Worm (Caenorhabditis elegans): Measurements from ENCODE around the gene C42D8.9.

C42D8.9 gene

ce11 chrX:5087366-5087891, 19.4 kb downstream of the C42D8.9 start, which contains the start of gene pnk-4:
Gene pnk-4, plus strand, starts transcription at chrX:5087841.
- TF ChIP-seq ahr-1 (tag; optimal IDR thresholded peaks at IDR 0.05) = no peak

- TF ChIP-seq ets-4 (tag; optimal IDR thresholded peaks at IDR 0.05) (no peak), ceh-31 (tag; optimal IDR thresholded peaks at IDR 0.05) (no peak), pag-3 (tag; optimal IDR thresholded peaks at IDR 0.05; ENCODE audit: borderline replicate concordance) (no peak), sdc-2 (tag; optimal IDR thresholded peaks at IDR 0.05) (no peak), pax-1 (tag; optimal IDR thresholded peaks at IDR 0.05) (no peak), mec-3 (tag; optimal IDR thresholded peaks at IDR 0.05; ENCODE audit: borderline replicate concordance) (no peak), unc-3 (GFP tag; conservative IDR thresholded peaks at IDR 0.05) (no peak), unc-3 (tag; optimal IDR thresholded peaks at IDR 0.05) (no peak), nhr-11 (tag; optimal IDR thresholded peaks at IDR 0.05) (no peak), tbx-7 (tag; optimal IDR thresholded peaks at IDR 0.05) (no peak), ceh-14 (tag; optimal IDR thresholded peaks at IDR 0.05) (no peak), pros-1 (tag; optimal IDR thresholded peaks at IDR 0.05) (no peak)
Measured at ce11 chrX:5086212-5086611, 20.6 kb downstream of the C42D8.9 start.

- TF ChIP-seq ceh-45 (GFP tag; IDR thresholded peaks at IDR 0.05) (peak; percentile 84), ama-1 (optimal IDR thresholded peaks at IDR 0.05) (no peak), ceh-14 (tag; optimal IDR thresholded peaks at IDR 0.05) (peak; percentile 97), ztf-16 (tag; optimal IDR thresholded peaks at IDR 0.05) (peak; percentile 89), madf-2 (tag; optimal IDR thresholded peaks at IDR 0.05) (peak; percentile 92), pat-9 (tag; optimal IDR thresholded peaks at IDR 0.05) (peak; percentile 94), elt-2 (tag; optimal IDR thresholded peaks at IDR 0.05) (peak; percentile 97), pha-2 (tag; optimal IDR thresholded peaks at IDR 0.05) (peak; percentile 95), sox-4 (tag; optimal IDR thresholded peaks at IDR 0.05) (peak; percentile 96), syd-9 (tag; optimal IDR thresholded peaks at IDR 0.05) (peak; percentile 93), nhr-232 (tag; optimal IDR thresholded peaks at IDR 0.05) (peak; percentile 86), ahr-1 (tag; optimal IDR thresholded peaks at IDR 0.05) (peak; percentile 73), ceh-19 (GFP tag; optimal IDR thresholded peaks at IDR 0.05) (peak; percentile 97), hlh-8 (tag; optimal IDR thresholded peaks at IDR 0.05) (peak; percentile 84), ceh-34 (tag; optimal IDR thresholded peaks at IDR 0.05) (peak; percentile 96), unc-55 (GFP tag; optimal IDR thresholded peaks at IDR 0.05) (peak; percentile 23), hlh-30 (tag; optimal IDR thresholded peaks at IDR 0.05; ENCODE audit: insufficient read depth) (peak; percentile 68), ref-2 (tag; optimal IDR thresholded peaks at IDR 0.05) (peak; percentile 94), unc-86 (tag; optimal IDR thresholded peaks at IDR 0.05) (peak; percentile 94), odd-2 (tag; optimal IDR thresholded peaks at IDR 0.05) (peak; percentile 71), ceh-2 (tag; optimal IDR thresholded peaks at IDR 0.05) (peak; percentile 89), ceh-6 (GFP tag; optimal IDR thresholded peaks at IDR 0.05) (peak; percentile 92), hlh-13 (GFP tag; optimal IDR thresholded peaks at IDR 0.05) (peak; percentile 92), che-1 (tag; optimal IDR thresholded peaks at IDR 0.05) (peak; percentile 92), ceh-31 (tag; optimal IDR thresholded peaks at IDR 0.05) (peak; percentile 91), ttx-3 (tag; optimal IDR thresholded peaks at IDR 0.05) (peak; percentile 96), ceh-22 (tag; optimal IDR thresholded peaks at IDR 0.05) (no peak), sdc-2 (tag; optimal IDR thresholded peaks at IDR 0.05) (peak; percentile 91), ceh-48 (tag; optimal IDR thresholded peaks at IDR 0.05) (peak; percentile 89), zip-5 (tag; optimal IDR thresholded peaks at IDR 0.05) (peak; percentile 85), K09A11.1 (tag; optimal IDR thresholded peaks at IDR 0.05; ENCODE audit: insufficient read depth) (peak; percentile 89), pax-1 (tag; optimal IDR thresholded peaks at IDR 0.05) (peak; percentile 5), ceh-18 (tag; optimal IDR thresholded peaks at IDR 0.05) (peak; percentile 95), rnt-1 (tag; optimal IDR thresholded peaks at IDR 0.05) (peak; percentile 93), tbx-2 (tag; optimal IDR thresholded peaks at IDR 0.05) (peak; percentile 96), eyg-1 (tag; optimal IDR thresholded peaks at IDR 0.05) (peak; percentile 88), lim-6 (tag; optimal IDR thresholded peaks at IDR 0.05) (peak; percentile 91), fkh-10 (GFP tag; optimal IDR thresholded peaks at IDR 0.05) (peak; percentile 13), unc-3 (GFP tag; conservative IDR thresholded peaks at IDR 0.05) (peak; percentile 94), unc-3 (tag; optimal IDR thresholded peaks at IDR 0.05) (peak; percentile 90), unc-42 (tag; optimal IDR thresholded peaks at IDR 0.05) (peak; percentile 92), pqm-1 (tag; optimal IDR thresholded peaks at IDR 0.05) (peak; percentile 76)
Measured at ce11 chrX:5085465-5085864, 21.4 kb downstream of the C42D8.9 start.
